Worm (Caenorhabditis elegans) whole organism, mixed stage, embryonic: ENCODE measurements around the gene F54G2.1.

Source experiments
- ces-1 ChIP-seq: fragments of 150-350 bp; optimal IDR thresholded peaks from 2 replicates; lab custom pipeline; 2014; ENCODE audit warnings: missing biosample characterization, missing genetic modification reagents, missing genetic modification characterization
- mep-1 ChIP-seq: fragments of 150-350 bp; optimal IDR thresholded peaks from 2 replicates; lab custom pipeline; 2017; ENCODE audit warnings: missing biosample characterization, missing genetic modification reagents, missing genetic modification characterization, inconsistent platforms

ce11 chrX:2588012-2588411, 76.2 kb downstream of the F54G2.1 start:
- TF ChIP-seq mep-1 (no peak), ces-1 (GFP tag; lab: Kevin White, UChicago) (no peak)
